Fruit fly (Drosophila melanogaster): Measurements from ENCODE around the gene CG11436.

The CG11436 gene

dm6 chrX:4540430-4540932, 11.2 kb downstream of the CG11436 start, which contains the start of the genes rb and CHOp24 (continued):
- TF ChIP-seq Gug (GFP tag; IDR thresholded peaks at IDR 0.05): no peak

- no peak for TF ChIP-seq Sox15 (GFP tag; optimal IDR thresholded peaks at IDR 0.05)
- TF ChIP-seq Ets21C (GFP tag; optimal IDR thresholded peaks at IDR 0.05): no peak
- TF ChIP-seq CG15336 (GFP tag; IDR thresholded peaks at IDR 0.05): no peak
- TF ChIP-seq Eip75B (GFP tag; optimal IDR thresholded peaks at IDR 0.05): no peak
- no peak for TF ChIP-seq ss (GFP tag; optimal IDR thresholded peaks at IDR 0.05)
- no peak for TF ChIP-seq CG11294 (GFP tag; IDR thresholded peaks at IDR 0.05)
- TF ChIP-seq dac (GFP tag; optimal IDR thresholded peaks at IDR 0.05): no peak
- no peak for TF ChIP-seq dsx (GFP tag; optimal IDR thresholded peaks at IDR 0.05; ENCODE audit: poor library complexity, severe bottlenecking)
- TF ChIP-seq CG9139 (GFP tag; optimal IDR thresholded peaks at IDR 0.05): no peak
Measured at dm6 chrX:4534002-4534401, 17.7 kb downstream of the CG11436 start.

- TF ChIP-seq CG10669 (GFP tag; optimal IDR thresholded peaks at IDR 0.05): no peak
- TF ChIP-seq Eip75B (GFP tag; optimal IDR thresholded peaks at IDR 0.05): no peak
- no peak for TF ChIP-seq CG3919 (GFP tag; optimal IDR thresholded peaks at IDR 0.05)
- TF ChIP-seq cyc (GFP tag; optimal IDR thresholded peaks at IDR 0.05): peak; percentile 27
- TF ChIP-seq CG6808 (GFP tag; optimal IDR thresholded peaks at IDR 0.05): no peak
- TF ChIP-seq eg (GFP tag; IDR thresholded peaks at IDR 0.05): peak; percentile 22; the same call in 1 of the 3 replicates
- no peak for TF ChIP-seq net (GFP tag; optimal IDR thresholded peaks at IDR 0.05)
- TF ChIP-seq CG11294 (GFP tag; IDR thresholded peaks at IDR 0.05): no peak
- TF ChIP-seq CG4318 (GFP tag; optimal IDR thresholded peaks at IDR 0.05): no peak
- no peak for TF ChIP-seq Eip93F (GFP tag; optimal IDR thresholded peaks at IDR 0.05)
- TF ChIP-seq esn (GFP tag; optimal IDR thresholded peaks at IDR 0.05): peak; percentile 38
- no peak for TF ChIP-seq vri (GFP tag; optimal IDR thresholded peaks at IDR 0.05)
- peak; percentile 62 for TF ChIP-seq Eip78C (GFP tag)
- no peak for TF ChIP-seq CG34406 (GFP tag; optimal IDR thresholded peaks at IDR 0.05)
- no peak for TF ChIP-seq CG11902 (GFP tag; optimal IDR thresholded peaks at IDR 0.05)
Measured at dm6 chrX:4529909-4530308, 21.8 kb downstream of the CG11436 start, which contains the start of gene CG3556. Gene CG3556 (plus strand): TSS chrX:4530231.

dm6 chrX:4526754-4527153, 24.9 kb downstream of the CG11436 start:
- no peak for TF ChIP-seq Sox14 (GFP tag; optimal IDR thresholded peaks at IDR 0.05)
- TF ChIP-seq Blimp-1 (GFP tag; optimal IDR thresholded peaks at IDR 0.05): no peak
- no peak for TF ChIP-seq CG11902 (GFP tag; optimal IDR thresholded peaks at IDR 0.05)
- TF ChIP-seq CG6792 (GFP tag; optimal IDR thresholded peaks at IDR 0.05): no peak
- TF ChIP-seq lz (GFP tag; optimal IDR thresholded peaks at IDR 0.05): no peak
- no peak for TF ChIP-seq CG10631 (GFP tag; optimal IDR thresholded peaks at IDR 0.05)
- no peak for TF ChIP-seq CG6854 (GFP tag; optimal IDR thresholded peaks at IDR 0.05)
- no peak for TF ChIP-seq fkh (GFP tag; optimal IDR thresholded peaks at IDR 0.05)
- TF ChIP-seq ss (GFP tag; optimal IDR thresholded peaks at IDR 0.05): no peak
- TF ChIP-seq CG1621 (tag; optimal IDR thresholded peaks at IDR 0.05): no peak
- TF ChIP-seq topi (GFP tag; optimal IDR thresholded peaks at IDR 0.05): no peak

- no peak for TF ChIP-seq CG7368 (GFP tag; optimal IDR thresholded peaks at IDR 0.05)
- TF ChIP-seq vri (GFP tag; optimal IDR thresholded peaks at IDR 0.05): no peak
- no peak for TF ChIP-seq CG11762 (GFP tag; optimal IDR thresholded peaks at IDR 0.05; ENCODE audit: insufficient read depth)
- no peak for TF ChIP-seq acj6 (GFP tag; optimal IDR thresholded peaks at IDR 0.05)
- TF ChIP-seq esn (GFP tag; optimal IDR thresholded peaks at IDR 0.05): no peak
- TF ChIP-seq fd59A (GFP tag; optimal IDR thresholded peaks at IDR 0.05): no peak
- TF ChIP-seq spab (GFP tag; optimal IDR thresholded peaks at IDR 0.05): no peak
- TF ChIP-seq CG1621 (tag; optimal IDR thresholded peaks at IDR 0.05): no peak
- TF ChIP-seq CG10669 (GFP tag; optimal IDR thresholded peaks at IDR 0.05): no peak
- TF ChIP-seq CG8632 (GFP tag; optimal IDR thresholded peaks at IDR 0.05): no peak
- TF ChIP-seq Eip75B (GFP tag; optimal IDR thresholded peaks at IDR 0.05): no peak
- no peak for TF ChIP-seq net (GFP tag; optimal IDR thresholded peaks at IDR 0.05)
- no peak for TF ChIP-seq salr (GFP tag; optimal IDR thresholded peaks at IDR 0.05)
- no peak for TF ChIP-seq svp (GFP tag)
- no peak for TF ChIP-seq achi (GFP tag; optimal IDR thresholded peaks at IDR 0.05)
- no peak for TF ChIP-seq CG34406 (GFP tag; optimal IDR thresholded peaks at IDR 0.05)
- TF ChIP-seq CG6854 (GFP tag; optimal IDR thresholded peaks at IDR 0.05): no peak
- no peak for TF ChIP-seq eg (GFP tag; IDR thresholded peaks at IDR 0.05)
- no peak for TF ChIP-seq dac (GFP tag; optimal IDR thresholded peaks at IDR 0.05)
Measured at dm6 chrX:4520879-4521278, 30.8 kb downstream of the CG11436 start.

All from whole organism, prepupa.